Worm (Caenorhabditis elegans) whole organism, late embryonic: ENCODE data around the gene H41C03.1.

Experiments
- dmd-4 ChIP-seq: sonication (generic microtip); optimal IDR thresholded peaks from 2 replicates; lab custom pipeline; 2016; ENCODE audit warnings: borderline replicate concordance, missing genetic modification characterization, missing compliant biosample characterization
- fkh-10 ChIP-seq: fragments of 150-350 bp; optimal IDR thresholded peaks from 2 replicates; lab custom pipeline; 2014; ENCODE audit warnings: missing biosample characterization, missing genetic modification reagents, missing genetic modification characterization
- lin-11 ChIP-seq: fragments of 200-800 bp; sonication (Bioruptor generic); optimal IDR thresholded peaks from 2 replicates; lab custom pipeline; 2018; ENCODE audit warnings: mild to moderate bottlenecking, missing genetic modification characterization, missing compliant biosample characterization
- sox-4 ChIP-seq: sonication (generic microtip); optimal IDR thresholded peaks from 2 replicates; lab custom pipeline; 2017; ENCODE audit warnings: mild to moderate bottlenecking, missing genetic modification characterization, inconsistent platforms, missing compliant biosample characterization

DNA sequence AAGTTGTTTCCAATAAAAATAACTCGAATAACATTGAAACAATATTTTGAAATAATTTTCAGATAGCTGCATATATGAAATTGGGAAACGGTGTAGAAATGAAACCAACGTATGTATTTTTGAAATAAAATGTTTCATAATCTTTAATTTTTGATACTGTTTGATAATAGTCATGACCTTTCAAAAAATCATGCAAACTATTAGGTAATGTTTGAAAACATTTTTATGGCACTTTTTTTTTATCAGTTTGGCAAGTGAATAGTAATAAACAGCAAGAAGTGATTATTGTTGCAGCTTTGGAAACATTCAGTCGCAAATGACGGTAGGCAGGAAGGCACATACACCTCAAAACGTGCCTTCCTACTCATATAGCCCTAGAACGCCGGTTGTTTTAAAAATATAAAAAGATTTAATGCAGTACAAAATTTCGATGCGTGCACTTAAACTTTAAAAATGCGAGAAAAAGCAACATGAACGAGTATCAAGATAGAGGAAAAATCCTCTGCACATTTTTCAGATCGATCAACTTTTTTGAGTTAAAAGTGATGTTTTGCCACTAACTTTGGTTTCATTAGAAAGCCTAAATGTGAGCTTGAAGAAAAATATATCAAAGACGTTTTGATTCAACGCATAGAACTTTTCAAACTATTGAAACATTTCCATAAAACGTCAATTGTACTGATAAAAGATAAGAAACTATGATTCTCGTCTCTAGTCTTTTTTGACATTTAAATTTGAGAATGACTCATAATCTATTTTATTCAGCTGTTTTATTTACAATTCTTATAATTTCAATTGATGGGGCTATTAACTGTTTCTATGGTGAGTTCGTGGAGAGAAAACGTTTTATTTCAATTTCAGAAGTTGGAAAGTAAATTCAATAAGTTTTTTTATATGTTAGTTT, 11.4 kb downstream of the H41C03.1 start, which contains the start of gene F55C12.19:
- TF ChIP-seq fkh-10 (GFP tag; lab: Kevin White, UChicago) (no peak), sox-4 (no peak), lin-11 (tag; lab: Kevin White, UChicago) (no peak), dmd-4 (tag; lab: Kevin White, UChicago) (no peak)
